Fruit fly (Drosophila melanogaster) Kc167 (cell line): ENCODE data around the gene CG5968.

Source experiments
- Myc ChIP-seq: fragments of >200 bp; optimal IDR thresholded peaks from 2 replicates; lab custom pipeline; 2017; ENCODE audit warnings: missing external identifiers
- Sin3A ChIP-seq: fragments of >200 bp; optimal IDR thresholded peaks from 2 replicates; lab custom pipeline; 2018; ENCODE audit warnings: missing external identifiers
- h ChIP-seq: fragments of >200 bp; optimal IDR thresholded peaks from 3 replicates; lab custom pipeline; 2018; ENCODE audit warnings: missing external identifiers
- insv ChIP-seq: fragments of >200 bp; optimal IDR thresholded peaks from 3 replicates; lab custom pipeline; 2018; ENCODE audit warnings: missing external identifiers
- psq ChIP-seq: fragments of >200 bp; optimal IDR thresholded peaks from 2 replicates; lab custom pipeline; 2017; ENCODE audit warnings: missing external identifiers
- ttk ChIP-seq: sonication (Bioruptor generic); optimal IDR thresholded peaks from 2 replicates; lab custom pipeline; 2017; ENCODE audit warnings: missing external identifiers

dm6 chr2L:16594628-16595027 lies 44.9 kb upstream of the CG5968 start:
- TF ChIP-seq Myc (no peak), h (lab: Kevin White, UChicago) (no peak), Sin3A (lab: Kevin White, UChicago) (no peak), psq (lab: Kevin White, UChicago) (no peak), ttk (lab: Kevin White, UChicago) (no peak), insv (lab: Kevin White, UChicago) (no peak)
